Worm (Caenorhabditis elegans): ENCODE results near the gene Y51B9A.6.

Gene Y51B9A.6

DNA sequence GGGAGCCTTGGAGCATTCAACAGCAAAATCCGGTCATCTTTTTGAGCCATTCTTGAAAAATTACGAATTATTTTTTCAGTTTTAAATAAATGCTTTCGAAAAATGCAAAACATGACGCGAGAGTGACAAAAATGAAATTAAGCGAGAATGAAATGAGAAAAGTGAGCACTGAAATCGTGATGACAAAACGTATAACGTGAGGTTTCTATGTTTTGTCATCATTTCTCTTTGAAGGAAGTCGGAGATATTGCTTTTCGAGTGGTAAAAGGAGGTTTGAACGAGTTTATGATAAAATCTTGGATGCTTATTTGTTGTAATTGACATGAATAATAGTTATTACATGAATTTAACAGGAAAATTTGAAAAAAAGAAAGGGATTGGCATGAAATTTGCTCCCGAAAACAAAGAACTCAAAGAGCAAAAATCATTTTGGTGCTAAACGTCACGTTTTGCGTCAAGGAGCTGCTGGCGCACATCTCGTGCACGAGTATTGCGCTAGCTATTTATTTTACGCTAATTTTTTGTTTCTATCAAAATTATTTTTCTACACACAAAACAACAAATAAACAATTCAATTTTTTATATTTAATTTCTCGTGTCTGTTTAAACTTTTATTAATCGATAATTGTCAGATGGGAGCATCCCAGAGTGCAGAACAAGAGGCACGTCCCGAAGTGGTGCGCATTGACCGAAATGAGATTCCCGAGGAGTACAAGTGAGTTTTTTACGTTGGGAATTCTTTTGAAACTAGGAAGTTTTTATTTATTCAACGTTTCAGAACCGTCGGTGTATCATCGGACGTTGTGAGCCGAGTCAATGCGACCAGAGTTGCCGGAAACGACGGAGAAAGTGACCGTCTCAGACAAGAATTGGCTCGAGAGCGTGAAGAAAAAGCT, 13.6 kb upstream of the Y51B9A.6 start, which contains the start of the genes gss-1 and chch-3 (continued):
- TF ChIP-seq ama-1 (optimal IDR thresholded peaks at IDR 0.05), result no peak
- TF ChIP-seq zag-1 (tag; optimal IDR thresholded peaks at IDR 0.05), result no peak
- peak; percentile 68 for TF ChIP-seq tbx-2 (tag; optimal IDR thresholded peaks at IDR 0.05)
- peak; percentile 74 for TF ChIP-seq nhr-47 (tag; optimal IDR thresholded peaks at IDR 0.05)
- TF ChIP-seq C16A3.4 (tag; optimal IDR thresholded peaks at IDR 0.05), result peak; percentile 38
- TF ChIP-seq mef-2 (tag; optimal IDR thresholded peaks at IDR 0.05), result no peak
- TF ChIP-seq F16B12.6 (tag; optimal IDR thresholded peaks at IDR 0.05), result peak; percentile 58
- TF ChIP-seq alr-1 (tag; optimal IDR thresholded peaks at IDR 0.05; ENCODE audit: borderline replicate concordance), result no peak
- no peak for TF ChIP-seq nhr-237 (tag; optimal IDR thresholded peaks at IDR 0.05)
- no peak for TF ChIP-seq aha-1 (tag; optimal IDR thresholded peaks at IDR 0.05)
- peak; percentile 77 for TF ChIP-seq nhr-19 (GFP tag; conservative IDR thresholded peaks at IDR 0.05)
- TF ChIP-seq elt-3 (tag; optimal IDR thresholded peaks at IDR 0.05), result no peak
- peak; percentile 48 for TF ChIP-seq lin-15B (tag; optimal IDR thresholded peaks at IDR 0.05)
- peak; percentile 33 for TF ChIP-seq egl-13 (tag; optimal IDR thresholded peaks at IDR 0.05)
- no peak for TF ChIP-seq ceh-88 (GFP tag; IDR thresholded peaks at IDR 0.05)
- TF ChIP-seq skn-1 (tag; optimal IDR thresholded peaks at IDR 0.05), result peak; percentile 68
- peak; percentile 65 for TF ChIP-seq xbp-1 (tag; optimal IDR thresholded peaks at IDR 0.05)
- no peak for TF ChIP-seq fos-1 (tag; optimal IDR thresholded peaks at IDR 0.05)
- no peak for TF ChIP-seq unc-30 (tag; optimal IDR thresholded peaks at IDR 0.05)
- peak; percentile 28 for TF ChIP-seq nhr-90 (tag; optimal IDR thresholded peaks at IDR 0.05; ENCODE audit: poor library complexity)
- TF ChIP-seq sptf-1 (tag; optimal IDR thresholded peaks at IDR 0.05), result no peak
- TF ChIP-seq ces-1 (GFP tag; optimal IDR thresholded peaks at IDR 0.05), result no peak
- TF ChIP-seq tlp-1 (tag; optimal IDR thresholded peaks at IDR 0.05), result no peak
- no peak for TF ChIP-seq sup-37 (GFP tag; optimal IDR thresholded peaks at IDR 0.05)
- TF ChIP-seq C34B4.2 (tag; optimal IDR thresholded peaks at IDR 0.05), result no peak
- peak; percentile 24 for TF ChIP-seq C04F5.9 (tag; optimal IDR thresholded peaks at IDR 0.05)
- TF ChIP-seq pag-3 (tag; optimal IDR thresholded peaks at IDR 0.05; ENCODE audit: borderline replicate concordance, insufficient read depth), result no peak
- peak; percentile 61 for TF ChIP-seq nhr-11 (tag; optimal IDR thresholded peaks at IDR 0.05)
- peak; percentile 71 to 84 for TF ChIP-seq lsy-2 (tag; optimal IDR thresholded peaks at IDR 0.05)
- peak; percentile 66 for TF ChIP-seq swsn-7 (tag; optimal IDR thresholded peaks at IDR 0.05)
- peak; percentile 46 for TF ChIP-seq snpc-4 (tag; optimal IDR thresholded peaks at IDR 0.05)
- no peak for TF ChIP-seq pqm-1 (tag; optimal IDR thresholded peaks at IDR 0.05)
- no peak for TF ChIP-seq egl-27 (tag; optimal IDR thresholded peaks at IDR 0.05)
- TF ChIP-seq blmp-1 (tag; optimal IDR thresholded peaks at IDR 0.05), result peak; percentile 45
- peak; percentile 49; the same call in 1 of the 2 replicates for TF ChIP-seq grh-1 (GFP tag; IDR thresholded peaks at IDR 0.05)
- TF ChIP-seq nhr-28 (tag; optimal IDR thresholded peaks at IDR 0.05), result no peak
- peak; percentile 81 for TF ChIP-seq lin-14 (GFP tag; optimal IDR thresholded peaks at IDR 0.05)
- TF ChIP-seq rnt-1 (tag; optimal IDR thresholded peaks at IDR 0.05), result peak; percentile 79
- no peak for TF ChIP-seq unc-62 (GFP tag; optimal IDR thresholded peaks at IDR 0.05)
- peak; percentile 80 for TF ChIP-seq nhr-20 (tag; optimal IDR thresholded peaks at IDR 0.05)
- peak; percentile 4 for TF ChIP-seq elt-2 (tag; optimal IDR thresholded peaks at IDR 0.05)
- no peak for TF ChIP-seq lir-3 (tag; optimal IDR thresholded peaks at IDR 0.05; ENCODE audit: poor library complexity)
- TF ChIP-seq unc-98 (GFP tag; IDR thresholded peaks at IDR 0.05), result no peak
- TF ChIP-seq mep-1 (tag; optimal IDR thresholded peaks at IDR 0.05), result peak; percentile 78
- TF ChIP-seq lin-13 (GFP tag; optimal IDR thresholded peaks at IDR 0.05), result peak; percentile 42
- no peak for TF ChIP-seq nhr-12 (tag; optimal IDR thresholded peaks at IDR 0.05)
- TF ChIP-seq aly-2 (tag; optimal IDR thresholded peaks at IDR 0.05), result peak; percentile 22
- no peak for TF ChIP-seq mab-9 (GFP tag; IDR thresholded peaks at IDR 0.05)
- no peak for TF ChIP-seq hlh-4 (tag; optimal IDR thresholded peaks at IDR 0.05)
- TF ChIP-seq irx-1 (tag; optimal IDR thresholded peaks at IDR 0.05), result no peak
- TF ChIP-seq snu-23 (GFP tag; optimal IDR thresholded peaks at IDR 0.05), result peak; percentile 74
- TF ChIP-seq dpl-1 (GFP tag; optimal IDR thresholded peaks at IDR 0.05), result peak; percentile 44 to 77 (median 75)

All from whole organism, L1 larva.